Fruit fly (Drosophila melanogaster) whole organism, embryonic: Measurements from ENCODE around the gene CG6006.

Source experiments
- CG10209 ChIP-seq: fragments of 200-800 bp; sonication (Bioruptor generic); optimal IDR thresholded peaks from 3 replicates; lab custom pipeline; 2017; ENCODE audit warnings: missing biosample characterization, mild to moderate bottlenecking, missing genetic modification characterization, missing genetic modification reagents
- CG10274 ChIP-seq: fragments of 200-800 bp; sonication (Bioruptor generic); optimal IDR thresholded peaks from 3 replicates; lab custom pipeline; 2017; ENCODE audit warnings: missing biosample characterization, mild to moderate bottlenecking, missing genetic modification characterization
- CG10366 ChIP-seq: fragments of 200-800 bp; sonication (Bioruptor generic); IDR thresholded peaks from 2 replicates; pipeline ENCODE4 v1.3.6; 2022; ENCODE audit warnings: missing biosample characterization, missing genetic modification characterization
- CG11695 ChIP-seq: fragments of 200-800 bp; sonication (Bioruptor generic); IDR thresholded peaks from 3 replicates; pipeline ENCODE4 v1.3.6; 2022; ENCODE audit warnings: missing biosample characterization, missing genetic modification characterization
- CG14667 ChIP-seq: fragments of 200-800 bp; sonication (Bioruptor generic); IDR thresholded peaks from 2 replicates; pipeline ENCODE4 v1.3.6; 2022; ENCODE audit warnings: missing biosample characterization, missing genetic modification characterization
- CG15011 ChIP-seq: fragments of 200-800 bp; sonication (Bioruptor generic); optimal IDR thresholded peaks from 3 replicates; lab custom pipeline; 2018; ENCODE audit warnings: missing biosample characterization, mild to moderate bottlenecking, missing genetic modification characterization
- CG16863 ChIP-seq: fragments of 200-800 bp; sonication (Bioruptor generic); optimal IDR thresholded peaks from 3 replicates; lab custom pipeline; 2016; ENCODE audit warnings: missing biosample characterization, missing genetic modification characterization
- CG17186 ChIP-seq: fragments of 200-800 bp; sonication (Bioruptor generic); optimal IDR thresholded peaks from 3 replicates; lab custom pipeline; 2017; ENCODE audit warnings: missing biosample characterization, missing genetic modification reagents, missing genetic modification characterization
- CG2116 ChIP-seq: fragments of 200-800 bp; sonication (Bioruptor generic); optimal IDR thresholded peaks from 3 replicates; lab custom pipeline; 2018; ENCODE audit warnings: missing biosample characterization, mild to moderate bottlenecking, missing genetic modification characterization
- CG30403 ChIP-seq: fragments of 200-800 bp; sonication (Bioruptor generic); optimal IDR thresholded peaks from 3 replicates; lab custom pipeline; 2016; ENCODE audit warnings: missing biosample characterization, missing genetic modification characterization
- CG5180 ChIP-seq: fragments of 200-800 bp; sonication (Bioruptor generic); optimal IDR thresholded peaks from 3 replicates; lab custom pipeline; 2017; ENCODE audit warnings: missing biosample characterization, missing genetic modification characterization, mild to moderate bottlenecking, moderate library complexity, missing genetic modification reagents
- CG6654 ChIP-seq: fragments of 200-800 bp; sonication (Bioruptor generic); optimal IDR thresholded peaks from 2 replicates; lab custom pipeline; 2017; ENCODE audit warnings: missing biosample characterization, mild to moderate bottlenecking, missing genetic modification characterization
- CG6813 ChIP-seq: fragments of 200-800 bp; sonication (Bioruptor generic); optimal IDR thresholded peaks from 2 replicates; lab custom pipeline; 2017; ENCODE audit warnings: missing biosample characterization, missing genetic modification characterization, mild to moderate bottlenecking, moderate library complexity, missing genetic modification reagents
- CG7357 ChIP-seq: fragments of 200-800 bp; sonication (Bioruptor generic); IDR thresholded peaks from 3 replicates; pipeline ENCODE4 v1.3.6; 2022; ENCODE audit warnings: missing biosample characterization, missing genetic modification characterization
- CG7745 ChIP-seq: fragments of 200-800 bp; sonication (Bioruptor generic); optimal IDR thresholded peaks from 2 replicates; lab custom pipeline; 2018; ENCODE audit warnings: missing biosample characterization, mild to moderate bottlenecking, missing genetic modification characterization, moderate library complexity
- CG8290 ChIP-seq, 3 experiments: fragments of 200-800 bp; sonication (Bioruptor generic); optimal IDR thresholded peaks; 2 replicates each; lab custom pipeline; 2016 to 2019; ENCODE audit warnings: missing biosample characterization in 3 of 3, missing genetic modification characterization in 3 of 3, mild to moderate bottlenecking in 2 of 3, moderate library complexity in 1 of 3
- CG9609 ChIP-seq: fragments of 200-800 bp; sonication (Bioruptor generic); optimal IDR thresholded peaks from 3 replicates; lab custom pipeline; 2016; ENCODE audit warnings: missing biosample characterization, missing genetic modification characterization
- Camta ChIP-seq: fragments of 200-800 bp; sonication (Bioruptor generic); optimal IDR thresholded peaks from 2 replicates; lab custom pipeline; 2016; ENCODE audit warnings: missing biosample characterization, missing genetic modification characterization
- Dek ChIP-seq: fragments of 200-800 bp; sonication (Bioruptor generic); optimal IDR thresholded peaks from 3 replicates; lab custom pipeline; 2019; ENCODE audit warnings: missing biosample characterization, mild to moderate bottlenecking, missing genetic modification characterization, moderate library complexity
- Dref ChIP-seq: fragments of 200-800 bp; sonication (Bioruptor generic); IDR thresholded peaks from 2 replicates; pipeline ENCODE4 v1.3.6; 2022; ENCODE audit warnings: missing biosample characterization, missing genetic modification characterization
- Drgx ChIP-seq: fragments of 200-800 bp; sonication (Bioruptor generic); IDR thresholded peaks from 2 replicates; pipeline ENCODE4 v1.3.6; 2022; ENCODE audit warnings: missing biosample characterization, missing genetic modification characterization
- HmgD ChIP-seq: fragments of 200-800 bp; sonication (Bioruptor generic); optimal IDR thresholded peaks from 3 replicates; lab custom pipeline; 2016; ENCODE audit warnings: missing biosample characterization, missing genetic modification characterization
- Hr39 ChIP-seq: fragments of >200 bp; optimal IDR thresholded peaks from 2 replicates; lab custom pipeline; 2017
- Lhr ChIP-seq: fragments of 200-800 bp; sonication (Bioruptor generic); optimal IDR thresholded peaks from 3 replicates; lab custom pipeline; 2017; ENCODE audit warnings: mild to moderate bottlenecking, missing biosample characterization, missing genetic modification reagents, missing genetic modification characterization
- Nf-YB ChIP-seq: fragments of 200-800 bp; sonication (Bioruptor generic); optimal IDR thresholded peaks from 3 replicates; lab custom pipeline; 2019; ENCODE audit warnings: missing biosample characterization, mild to moderate bottlenecking, missing genetic modification characterization, moderate library complexity
- abd-A ChIP-seq: fragments of 200-800 bp; sonication (Bioruptor generic); optimal IDR thresholded peaks from 3 replicates; lab custom pipeline; 2019; ENCODE audit warnings: missing biosample characterization, mild to moderate bottlenecking, missing genetic modification characterization, moderate library complexity
- al ChIP-seq: fragments of 200-800 bp; sonication (Bioruptor generic); IDR thresholded peaks from 2 replicates; pipeline ENCODE4 v1.3.6; 2022; ENCODE audit warnings: missing biosample characterization, missing genetic modification characterization
- ase ChIP-seq: fragments of 200-800 bp; sonication (Bioruptor generic); IDR thresholded peaks from 3 replicates; pipeline ENCODE4 v1.3.6; 2022; ENCODE audit warnings: missing biosample characterization, missing genetic modification characterization
- bigmax ChIP-seq: fragments of 200-800 bp; sonication (Bioruptor generic); optimal IDR thresholded peaks from 2 replicates; lab custom pipeline; 2018; ENCODE audit warnings: missing biosample characterization, mild to moderate bottlenecking, missing genetic modification characterization
- corto ChIP-seq: fragments of 200-800 bp; sonication (Bioruptor generic); optimal IDR thresholded peaks from 2 replicates; lab custom pipeline; 2016; ENCODE audit warnings: missing biosample characterization, mild to moderate bottlenecking, missing genetic modification characterization, moderate library complexity
- emc ChIP-seq: fragments of 200-800 bp; sonication (Bioruptor generic); optimal IDR thresholded peaks from 2 replicates; lab custom pipeline; 2016; ENCODE audit warnings: missing biosample characterization, missing genetic modification characterization
- ewg ChIP-seq: fragments of 200-800 bp; sonication (Bioruptor generic); optimal IDR thresholded peaks from 3 replicates; lab custom pipeline; 2017; ENCODE audit warnings: mild to moderate bottlenecking, missing biosample characterization, missing genetic modification reagents, missing genetic modification characterization
- fu2 ChIP-seq: fragments of 200-800 bp; sonication (Bioruptor generic); optimal IDR thresholded peaks from 2 replicates; lab custom pipeline; 2016; ENCODE audit warnings: missing biosample characterization, missing genetic modification characterization
- gce ChIP-seq: fragments of 200-800 bp; sonication (Bioruptor generic); IDR thresholded peaks from 3 replicates; pipeline ENCODE4 v1.3.6; 2022; ENCODE audit warnings: missing biosample characterization, missing genetic modification characterization
- gcm2 ChIP-seq: fragments of 200-800 bp; sonication (Bioruptor generic); optimal IDR thresholded peaks from 2 replicates; lab custom pipeline; 2016; ENCODE audit warnings: missing biosample characterization, missing genetic modification characterization
- gem ChIP-seq: fragments of 200-800 bp; sonication (Bioruptor generic); optimal IDR thresholded peaks from 2 replicates; lab custom pipeline; 2019; ENCODE audit warnings: missing biosample characterization, mild to moderate bottlenecking, missing genetic modification characterization, moderate library complexity
- hbn ChIP-seq: fragments of 200-800 bp; sonication (Bioruptor generic); IDR thresholded peaks from 2 replicates; pipeline ENCODE4 v1.3.6; 2022; ENCODE audit warnings: missing biosample characterization, missing genetic modification characterization; ENCODE audit not compliant: partially characterized antibody
- mirr ChIP-seq: fragments of 200-800 bp; sonication (Bioruptor generic); optimal IDR thresholded peaks from 3 replicates; lab custom pipeline; 2018; ENCODE audit warnings: missing biosample characterization, mild to moderate bottlenecking, missing genetic modification characterization
- odd ChIP-seq: fragments of 200-800 bp; sonication (Bioruptor generic); optimal IDR thresholded peaks from 2 replicates; lab custom pipeline; 2017; ENCODE audit warnings: missing biosample characterization, mild to moderate bottlenecking, missing genetic modification characterization
- org-1 ChIP-seq: fragments of 200-800 bp; sonication (Bioruptor generic); optimal IDR thresholded peaks from 2 replicates; lab custom pipeline; 2017; ENCODE audit warnings: missing biosample characterization, missing genetic modification characterization
- row ChIP-seq: fragments of 200-800 bp; sonication (Bioruptor generic); IDR thresholded peaks from 3 replicates; pipeline ENCODE4 v1.3.6; 2022; ENCODE audit warnings: missing biosample characterization, missing genetic modification characterization
- salm ChIP-seq: fragments of 200-800 bp; sonication (Bioruptor generic); optimal IDR thresholded peaks from 2 replicates; lab custom pipeline; 2018; ENCODE audit warnings: missing biosample characterization, mild to moderate bottlenecking, missing genetic modification characterization
- sim ChIP-seq: fragments of 200-800 bp; sonication (Bioruptor generic); IDR thresholded peaks from 2 replicates; pipeline ENCODE4 v1.3.6; 2022; ENCODE audit warnings: missing biosample characterization, missing genetic modification characterization
- sob ChIP-seq: fragments of 200-800 bp; sonication (Bioruptor generic); IDR thresholded peaks from 2 replicates; pipeline ENCODE4 v1.3.6; 2022; ENCODE audit warnings: missing biosample characterization, missing genetic modification characterization
- sug ChIP-seq: fragments of 200-800 bp; optimal IDR thresholded peaks from 2 replicates; lab custom pipeline; 2019; ENCODE audit warnings: missing biosample characterization, mild to moderate bottlenecking, missing genetic modification characterization, moderate library complexity
- tio ChIP-seq: fragments of 200-800 bp; sonication (Bioruptor generic); optimal IDR thresholded peaks from 2 replicates; lab custom pipeline; 2017; ENCODE audit warnings: missing biosample characterization, missing genetic modification characterization, inconsistent platforms
- tll ChIP-seq, 2 experiments: fragments of 200-800 bp in 1 of 2; fragments of >200 bp in 1 of 2; sonication (Bioruptor generic) in 1 of 2; optimal IDR thresholded peaks; 2 replicates each; lab custom pipeline; 2017 to 2019; ENCODE audit warnings: missing biosample characterization in 2 of 2, missing genetic modification characterization in 2 of 2, mild to moderate bottlenecking in 1 of 2, moderate library complexity in 1 of 2
- ttk ChIP-seq: fragments of 200-800 bp; sonication (Bioruptor generic); IDR thresholded peaks from 2 replicates; pipeline ENCODE4 v2.1.2; 2022; ENCODE audit warnings: missing biosample characterization, missing genetic modification characterization
- zen2 ChIP-seq: fragments of 200-800 bp; sonication (Bioruptor generic); IDR thresholded peaks from 3 replicates; pipeline ENCODE4 v1.3.6; 2022; ENCODE audit warnings: missing biosample characterization, missing genetic modification characterization; ENCODE audit not compliant: partially characterized antibody

CG6006 gene

DNA sequence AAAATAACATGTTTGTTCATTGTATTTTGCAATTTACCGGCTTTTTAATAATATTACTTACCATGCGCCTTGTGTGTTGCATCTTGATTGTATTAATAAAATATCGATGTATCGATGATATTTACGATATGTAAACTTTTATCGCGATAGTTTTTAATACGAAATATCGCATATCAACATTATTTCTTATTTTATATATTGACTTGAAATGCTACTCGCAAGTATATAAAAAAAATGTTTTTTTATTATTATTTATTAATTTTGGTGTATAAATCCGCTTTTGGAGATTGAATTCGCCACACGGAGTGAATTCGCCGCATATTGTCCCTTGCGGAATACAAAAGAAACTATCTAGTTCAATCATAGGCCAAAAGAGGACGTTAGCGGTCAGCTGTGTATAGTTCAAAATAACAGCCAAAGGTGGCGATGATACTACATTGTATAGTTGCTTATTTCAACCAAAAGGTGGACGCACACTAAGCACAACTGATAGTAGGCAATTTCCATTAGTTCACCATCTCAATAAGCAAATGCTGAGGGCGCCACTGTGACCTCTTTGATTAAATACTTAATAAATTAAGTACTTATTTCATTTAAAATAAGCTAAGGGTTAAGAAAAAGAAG lies 50.5 kb downstream of the CG6006 start, which contains the start of gene mtSSB (continued):
- TF ChIP-seq CG6813 (peak; percentile 59), Lhr (GFP tag; lab: Kevin White, UChicago) (peak; percentile 91), ttk (GFP tag; lab: Robert Waterston, UW) (peak; percentile 75), CG16863 (GFP tag; lab: Kevin White, UChicago) (peak; percentile 88), ewg (GFP tag; lab: Kevin White, UChicago) (peak; percentile 73), al (GFP tag; lab: Robert Waterston, UW) (peak; percentile 64), tio (peak; percentile 66), Dref (peak; percentile 78), zen2 (GFP tag; lab: Robert Waterston, UW) (peak; percentile 100), row (GFP tag; lab: Robert Waterston, UW) (peak; percentile 62), gce (GFP tag; lab: Robert Waterston, UW) (peak; percentile 89), CG10209 (GFP tag; lab: Kevin White, UChicago) (peak; percentile 78), CG9609 (GFP tag; lab: Kevin White, UChicago) (peak; percentile 83), CG14667 (GFP tag; lab: Robert Waterston, UW) (peak; percentile 86), Hr39 (lab: Kevin White, UChicago) (no peak), sug (tag; lab: Kevin White, UChicago) (peak; percentile 80), CG17186 (GFP tag; lab: Kevin White, UChicago) (peak; percentile 63), CG10274 (GFP tag; lab: Kevin White, UChicago) (peak; percentile 19), CG6654 (GFP tag; lab: Kevin White, UChicago) (peak; percentile 53), CG7357 (GFP tag; lab: Robert Waterston, UW) (peak; percentile 62; the same call in 1 of the 3 replicates), CG30403 (GFP tag; lab: Kevin White, UChicago) (peak; percentile 89), corto (GFP tag; lab: Kevin White, UChicago) (peak; percentile 15), odd (GFP tag; lab: Kevin White, UChicago) (no peak), CG11695 (peak; percentile 52; the same call in 2 of the 3 replicates), CG8290 (GFP tag; optimal IDR thresholded peaks at IDR 0.05; lab: Kevin White, UChicago) (peak; percentile 89), CG8290 (tag; optimal IDR thresholded peaks at IDR 0.05; lab: Kevin White, UChicago) (peak; percentile 40 to 96), fu2 (GFP tag; lab: Kevin White, UChicago) (peak; percentile 68), gcm2 (peak; percentile 48), CG7745 (tag; lab: Kevin White, UChicago) (peak; percentile 31), tll (GFP tag; optimal IDR thresholded peaks at IDR 0.05; lab: Kevin White, UChicago) (no peak), abd-A (tag; lab: Kevin White, UChicago) (peak; percentile 89), hbn (GFP tag; lab: Robert Waterston, UW) (peak; percentile 100), CG2116 (GFP tag; lab: Kevin White, UChicago) (peak; percentile 96), mirr (GFP tag; lab: Kevin White, UChicago) (peak; percentile 91), Dek (tag; lab: Kevin White, UChicago) (peak; percentile 79), sob (peak; percentile 91), CG5180 (GFP tag; lab: Kevin White, UChicago) (peak; percentile 63), CG15011 (GFP tag; lab: Kevin White, UChicago) (peak; percentile 41), org-1 (GFP tag; lab: Kevin White, UChicago) (peak; percentile 78), Drgx (GFP tag; lab: Robert Waterston, UW) (peak; percentile 33; the same call in 1 of the 2 replicates), emc (peak; percentile 56), HmgD (GFP tag; lab: Kevin White, UChicago) (peak; percentile 66), salm (tag; lab: Kevin White, UChicago) (peak; percentile 53), gem (tag; lab: Kevin White, UChicago) (peak; percentile 80), CG10366 (GFP tag; lab: Robert Waterston, UW) (peak; percentile 87), sim (GFP tag; lab: Robert Waterston, UW) (peak; percentile 70), Nf-YB (GFP tag; lab: Kevin White, UChicago) (peak; percentile 38), ase (peak; percentile 91), bigmax (peak; percentile 61), Camta (GFP tag; lab: Kevin White, UChicago) (peak; percentile 87)
